Fruit fly (Drosophila melanogaster) whole organism, larva: ENCODE results near the gene U4-U6-60K.

ENCODE experiments used
- noc ChIP-seq: fragments of 200-800 bp; sonication (Bioruptor generic); optimal IDR thresholded peaks from 3 replicates; lab custom pipeline; 2019; ENCODE audit warnings: missing biosample characterization, mild to moderate bottlenecking, missing genetic modification characterization, moderate library complexity

U4-U6-60K gene

dm6 chr3L:17493807-17494404 is 19.8 kb downstream of the U4-U6-60K start:
- no peak for TF ChIP-seq noc (tag; lab: Kevin White, UChicago)

dm6 chr3L:17493256-17493655 is 20.5 kb downstream of the U4-U6-60K start:
- TF ChIP-seq noc (tag; lab: Kevin White, UChicago), result no peak

- no peak for TF ChIP-seq noc (tag; lab: Kevin White, UChicago)
These were observed 22.1 kb downstream of the U4-U6-60K start for dm6 chr3L:17491646-17492045.

DNA sequence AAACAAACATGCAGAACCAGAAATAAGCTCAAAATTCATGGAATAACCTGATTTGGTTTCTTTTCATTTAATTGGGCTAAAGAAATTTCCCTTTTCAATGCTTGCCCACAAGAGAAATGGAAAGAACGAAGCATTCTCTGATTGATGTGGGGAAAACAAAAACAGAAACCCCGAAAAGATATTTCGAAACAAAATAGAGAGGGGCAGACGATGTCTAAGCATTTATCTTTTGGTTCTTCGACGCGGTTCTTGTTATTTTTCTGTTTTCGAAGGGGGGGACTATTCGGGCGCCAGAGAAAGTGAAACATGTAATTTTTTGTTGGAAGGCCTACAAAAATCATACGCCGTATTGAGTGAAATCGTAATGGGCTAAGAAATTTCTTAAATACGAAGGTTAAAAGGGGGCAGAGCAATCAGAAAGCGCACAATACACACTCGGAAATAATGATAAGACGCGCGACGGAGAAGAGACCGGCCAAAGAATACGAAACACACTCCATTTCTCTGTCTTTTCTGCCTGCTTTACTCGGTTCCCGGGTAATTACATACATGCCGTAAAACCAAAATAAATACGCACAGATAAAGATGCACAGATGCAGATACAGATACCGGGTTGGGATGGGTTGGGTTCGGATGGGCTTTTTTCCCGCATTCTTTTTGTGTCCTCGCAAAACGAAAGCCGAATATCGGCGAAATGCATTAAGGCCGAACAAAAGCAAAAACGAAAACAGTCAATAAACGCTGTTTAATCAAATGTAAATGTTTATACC is 24.9 kb downstream of the U4-U6-60K start:
- no peak for TF ChIP-seq noc (tag; lab: Kevin White, UChicago)

DNA sequence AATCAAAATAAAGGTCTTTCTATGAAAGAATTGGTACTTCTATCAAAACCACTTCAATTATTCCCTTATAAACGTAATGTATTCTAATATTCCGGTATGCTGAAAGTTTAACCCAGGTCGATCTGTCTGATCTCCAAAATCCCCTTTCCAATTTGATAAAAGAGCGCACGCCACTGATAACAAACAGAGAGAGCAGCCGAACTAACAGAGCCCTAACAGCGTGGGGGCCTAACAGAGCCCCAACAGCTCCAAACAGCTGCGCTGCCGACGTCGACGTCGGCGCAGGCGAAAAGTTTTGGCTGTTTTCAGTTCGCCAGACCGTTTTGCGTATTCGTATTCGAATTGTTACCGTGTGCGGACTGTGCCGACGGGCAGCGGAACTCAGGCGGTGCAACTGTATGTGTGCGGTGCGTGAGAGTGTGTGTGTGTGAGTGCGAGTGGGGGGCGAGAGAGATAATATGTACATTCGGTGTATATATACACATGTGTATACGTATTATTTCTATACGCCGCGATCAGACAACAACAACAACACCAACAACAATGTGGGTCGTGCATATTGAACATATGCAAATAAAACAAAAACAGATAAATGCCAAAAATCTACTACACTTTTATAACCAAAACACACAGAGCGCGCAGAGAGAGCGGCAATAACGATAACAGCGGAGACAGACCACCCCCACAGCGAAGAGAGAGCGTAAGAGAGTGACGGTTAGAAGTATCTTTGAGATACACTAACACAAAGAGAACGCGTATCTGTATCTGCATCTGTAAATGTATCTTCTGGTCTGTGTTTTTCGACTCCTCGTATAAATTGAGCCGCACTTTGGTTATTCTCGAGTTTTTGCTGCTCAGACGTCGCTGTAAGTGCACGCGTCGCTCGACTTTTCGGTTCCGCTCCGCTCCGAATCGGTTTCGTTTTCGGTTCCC is 26.7 kb downstream of the U4-U6-60K start, which contains the start of gene Oatp74D:
Gene Oatp74D, plus strand, starts transcription at position 325 of the 933 bp plus-strand sequence.
- TF ChIP-seq noc (tag; lab: Kevin White, UChicago), result peak; percentile 39

DNA sequence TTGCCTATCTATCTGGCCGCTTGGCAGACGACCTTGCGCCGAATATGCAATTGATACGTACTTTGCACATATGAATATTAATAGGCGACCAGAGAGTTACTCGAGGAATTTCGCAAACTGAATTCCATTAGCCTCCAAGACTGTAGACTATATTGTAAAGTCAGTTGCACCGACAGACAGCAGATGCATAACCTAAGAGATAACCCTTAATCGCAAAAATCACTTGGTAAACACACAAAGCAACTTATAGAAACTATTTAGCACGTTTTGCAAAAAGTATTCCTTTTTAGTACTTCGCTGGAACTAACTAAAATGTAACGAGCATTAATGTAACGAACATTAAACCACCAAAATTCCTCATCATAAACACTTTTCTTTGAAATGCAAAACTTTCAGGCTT is 27.6 kb downstream of the U4-U6-60K start, which contains the start of gene CG6333:
Gene CG6333, minus strand, starts transcription at position 101 of the 400 bp plus-strand sequence.
- TF ChIP-seq noc (tag; lab: Kevin White, UChicago), result no peak

- no peak for TF ChIP-seq noc (tag; lab: Kevin White, UChicago)
These were observed 28.4 kb downstream of the U4-U6-60K start for dm6 chr3L:17485280-17485792.

- TF ChIP-seq noc (tag; lab: Kevin White, UChicago), result no peak
These were observed 34.9 kb downstream of the U4-U6-60K start, which contains the start of the genes CG13733 and qjt for dm6 chr3L:17478826-17479225. Gene CG13733, minus strand, starts transcription at chr3L:17478926. Gene qjt, plus strand, starts transcription at chr3L:17479096.

DNA sequence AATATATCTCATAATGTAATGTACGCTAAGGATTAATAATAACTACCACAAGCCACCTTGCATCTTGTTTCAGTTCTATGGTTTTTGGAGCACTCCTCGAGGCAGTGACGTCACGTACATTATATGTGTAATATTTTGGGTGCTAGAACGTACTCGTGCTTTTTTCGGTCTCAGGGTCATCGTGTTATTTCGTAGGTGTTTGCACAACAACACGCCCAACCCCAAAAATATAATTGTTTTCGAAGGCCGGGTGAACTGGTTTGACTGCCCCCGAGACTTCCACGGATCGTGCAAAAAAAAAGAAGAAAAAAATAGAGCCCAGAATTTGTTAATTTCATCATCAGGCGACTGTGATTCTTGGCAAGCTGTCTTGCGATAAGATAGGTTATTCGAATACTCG is 37.2 kb downstream of the U4-U6-60K start:
- no peak for TF ChIP-seq noc (tag; lab: Kevin White, UChicago)

DNA sequence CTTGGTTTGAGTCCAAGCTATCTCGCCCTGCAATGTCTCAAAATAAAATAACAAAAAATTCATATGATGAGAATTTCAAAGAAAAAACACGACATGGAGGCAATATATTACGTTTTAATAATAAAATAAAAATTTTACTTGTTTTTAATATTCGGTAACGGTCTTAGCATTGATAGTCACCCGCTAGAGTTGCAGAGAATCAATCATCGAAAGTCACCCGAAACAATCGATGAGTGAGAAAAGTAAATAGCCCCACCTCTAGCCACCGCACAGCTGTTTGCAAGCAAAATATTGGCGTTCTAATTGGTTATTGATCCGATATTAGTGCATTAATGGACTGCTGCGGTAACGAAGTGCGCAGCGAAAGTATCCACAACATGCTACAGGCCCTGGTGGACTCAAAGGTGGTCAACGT is 37.7 kb downstream of the U4-U6-60K start, which contains the start of gene CG34250:
Gene CG34250, plus strand, starts transcription at position 244 of the 415 bp plus-strand sequence.
- TF ChIP-seq noc (tag; lab: Kevin White, UChicago), result peak; percentile 59

DNA sequence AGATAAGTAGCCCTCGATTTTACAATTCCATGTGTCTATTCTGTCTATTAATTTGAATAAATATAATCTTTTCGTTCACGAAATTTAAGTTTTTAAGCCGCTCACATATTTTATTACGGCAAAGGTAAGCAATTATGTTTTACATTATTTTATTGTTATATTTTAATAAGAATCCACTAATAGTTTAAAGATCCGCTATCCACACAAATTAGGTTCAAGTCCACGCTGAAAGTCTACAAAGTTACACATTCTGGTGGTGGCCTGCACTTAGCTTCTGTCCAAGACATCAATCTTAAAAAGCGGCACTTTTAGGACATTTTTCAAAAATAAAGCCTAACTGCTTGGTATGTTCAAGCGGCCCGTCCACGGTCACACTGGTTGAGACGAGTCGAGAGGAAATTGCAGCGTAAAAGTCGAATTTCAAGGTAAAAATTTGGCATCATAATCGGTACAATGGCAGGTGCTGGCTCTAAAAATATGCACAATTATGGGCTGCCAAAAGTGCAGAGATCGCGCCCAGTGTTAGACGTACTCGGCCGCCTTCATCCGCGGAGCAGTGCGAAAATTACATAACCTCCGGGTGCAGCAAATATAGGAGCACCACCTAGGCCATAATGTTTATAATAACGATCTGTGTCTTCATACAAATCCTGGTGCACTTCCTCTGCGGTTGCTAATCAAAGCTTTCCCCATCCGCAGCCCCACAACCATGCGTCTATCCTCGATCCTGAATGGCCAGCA is 38.8 kb downstream of the U4-U6-60K start, which contains the start of the genes UQCR-Q and CG46525:
Gene UQCR-Q, plus strand, starts transcription at position 51 of the 741 bp plus-strand sequence.
Gene CG46525, plus strand, starts transcription at position 510 of the 741 bp plus-strand sequence.
- no peak for TF ChIP-seq noc (tag; lab: Kevin White, UChicago)

- TF ChIP-seq noc (tag; lab: Kevin White, UChicago), result no peak
These were observed 39.8 kb downstream of the U4-U6-60K start for dm6 chr3L:17473889-17474288.

dm6 chr3L:17470110-17470509 is 43.6 kb downstream of the U4-U6-60K start, which contains the start of gene SecCl:
Gene SecCl, plus strand, starts transcription at chr3L:17470127.
- no peak for TF ChIP-seq noc (tag; lab: Kevin White, UChicago)

- TF ChIP-seq noc (tag; lab: Kevin White, UChicago), result peak; percentile 23
These were observed 47.9 kb downstream of the U4-U6-60K start, which contains the start of gene QIL1 for dm6 chr3L:17465804-17466203. Gene QIL1, plus strand, starts transcription at chr3L:17465945.
